Worm (Caenorhabditis elegans) whole organism, L1 larva: ENCODE measurements around the gene C50F4.10.

Experiments
- C04F5.9 ChIP-seq: sonication (generic microtip); optimal IDR thresholded peaks from 2 replicates; lab custom pipeline; 2016; ENCODE audit warnings: missing genetic modification characterization, missing compliant biosample characterization
- C16A3.4 ChIP-seq: fragments of 150-350 bp; optimal IDR thresholded peaks from 2 replicates; lab custom pipeline; 2014; ENCODE audit warnings: missing biosample characterization, missing genetic modification characterization
- F16B12.6 ChIP-seq: fragments of 150-350 bp; optimal IDR thresholded peaks from 2 replicates; lab custom pipeline; 2014; ENCODE audit warnings: missing biosample characterization, missing genetic modification characterization
- Y116A8C.19 ChIP-seq: sonication (generic microtip); optimal IDR thresholded peaks from 2 replicates; lab custom pipeline; 2016; ENCODE audit warnings: missing compliant biosample characterization, missing genetic modification characterization, borderline replicate concordance
- aha-1 ChIP-seq: fragments of 150-350 bp; optimal IDR thresholded peaks from 2 replicates; lab custom pipeline; 2014; ENCODE audit warnings: missing biosample characterization, missing genetic modification characterization
- alr-1 ChIP-seq: fragments of 200-800 bp; sonication (Bioruptor generic); optimal IDR thresholded peaks from 2 replicates; lab custom pipeline; 2018; ENCODE audit warnings: borderline replicate concordance, mild to moderate bottlenecking, missing genetic modification characterization, missing compliant biosample characterization
- ceh-8 ChIP-seq: fragments of 200-800 bp; sonication (Bioruptor generic); optimal IDR thresholded peaks from 2 replicates; lab custom pipeline; 2018; ENCODE audit warnings: mild to moderate bottlenecking, missing genetic modification characterization, moderate library complexity, missing compliant biosample characterization
- ceh-88 ChIP-seq: fragments of 200-800 bp; sonication (Bioruptor generic); IDR thresholded peaks from 2 replicates; pipeline ENCODE4 v1.3.6; 2022; ENCODE audit warnings: missing genetic modification characterization, missing compliant biosample characterization
- ceh-90 ChIP-seq: sonication (generic microtip); optimal IDR thresholded peaks from 2 replicates; lab custom pipeline; 2016; ENCODE audit warnings: missing genetic modification characterization, missing compliant biosample characterization
- ces-1 ChIP-seq: fragments of 150-350 bp; optimal IDR thresholded peaks from 2 replicates; lab custom pipeline; 2014; ENCODE audit warnings: missing biosample characterization, missing genetic modification reagents, missing genetic modification characterization
- dpl-1 ChIP-seq, 3 experiments: fragments of 150-350 bp in 2 of 3; sonication (generic microtip) in 1 of 3; optimal IDR thresholded peaks; 2 replicates each; lab custom pipeline; 2014 to 2017; ENCODE audit warnings: missing biosample characterization in 3 of 3, missing genetic modification characterization in 3 of 3, missing genetic modification reagents in 3 of 3
- egl-13 ChIP-seq: sonication (generic microtip); optimal IDR thresholded peaks from 2 replicates; lab custom pipeline; 2016; ENCODE audit warnings: missing genotype, missing genetic modification reagents, missing genetic modification characterization, missing compliant biosample characterization
- ets-5 ChIP-seq: fragments of 200-800 bp; sonication (Bioruptor generic); IDR thresholded peaks from 2 replicates; pipeline ENCODE4 v1.3.6; 2022; ENCODE audit warnings: missing genetic modification characterization, missing compliant biosample characterization
- fkh-10 ChIP-seq: sonication (generic microtip); optimal IDR thresholded peaks from 2 replicates; lab custom pipeline; 2017; ENCODE audit warnings: missing biosample characterization, missing genetic modification reagents, missing genetic modification characterization
- grh-1 ChIP-seq: fragments of 200-800 bp; sonication (Bioruptor generic); IDR thresholded peaks from 2 replicates; pipeline ENCODE4 v1.3.6; 2022; ENCODE audit warnings: missing genetic modification reagents, missing genetic modification characterization, missing compliant biosample characterization
- hlh-4 ChIP-seq: sonication (generic microtip); optimal IDR thresholded peaks from 2 replicates; lab custom pipeline; 2016; ENCODE audit warnings: mild to moderate bottlenecking, missing genetic modification characterization, missing compliant biosample characterization
- hpl-2 ChIP-seq: fragments of 150-350 bp; optimal IDR thresholded peaks from 2 replicates; lab custom pipeline; 2014; ENCODE audit warnings: missing biosample characterization, missing genetic modification reagents, missing genetic modification characterization
- isw-1 ChIP-seq: fragments of 200-800 bp; sonication (Bioruptor generic); IDR thresholded peaks from 2 replicates; pipeline ENCODE4 v1.3.6; 2022; ENCODE audit warnings: missing genetic modification characterization, missing compliant biosample characterization
- lin-14 ChIP-seq: fragments of 200-800 bp; sonication (Bioruptor generic); optimal IDR thresholded peaks from 2 replicates; lab custom pipeline; 2018; ENCODE audit warnings: mild to moderate bottlenecking, missing genetic modification characterization, moderate library complexity, missing compliant biosample characterization
- lin-15B ChIP-seq: fragments of 150-350 bp; sonication (generic microtip); optimal IDR thresholded peaks from 3 replicates; lab custom pipeline; 2014; ENCODE audit warnings: missing biosample characterization, missing genetic modification characterization
- lin-39 ChIP-seq: fragments of 150-350 bp; optimal IDR thresholded peaks from 2 replicates; lab custom pipeline; 2014; ENCODE audit warnings: missing biosample characterization, missing genetic modification reagents, missing genetic modification characterization
- lir-3 ChIP-seq: sonication (generic microtip); optimal IDR thresholded peaks from 2 replicates; lab custom pipeline; 2016; ENCODE audit warnings: mild to moderate bottlenecking, missing genetic modification characterization, moderate library complexity, missing compliant biosample characterization; ENCODE audit not compliant: poor library complexity
- lsy-2 ChIP-seq, 2 experiments: fragments of 150-350 bp; optimal IDR thresholded peaks; 2 replicates each; lab custom pipeline; 2014; ENCODE audit warnings: missing biosample characterization in 2 of 2, missing genetic modification characterization in 2 of 2
- mab-9 ChIP-seq: fragments of 200-800 bp; sonication (Bioruptor generic); IDR thresholded peaks from 2 replicates; pipeline ENCODE4 v1.3.6; 2022; ENCODE audit warnings: missing genetic modification reagents, missing genetic modification characterization, missing compliant biosample characterization
- mdl-1 ChIP-seq, 2 experiments: fragments of 150-350 bp; optimal IDR thresholded peaks; 2 replicates each; lab custom pipeline; 2014 to 2017; ENCODE audit warnings: missing biosample characterization in 2 of 2, missing genetic modification characterization in 2 of 2, inconsistent platforms in 1 of 2
- mef-2 ChIP-seq: fragments of 150-350 bp; optimal IDR thresholded peaks from 2 replicates; lab custom pipeline; 2014; ENCODE audit warnings: missing biosample characterization, missing genetic modification characterization
- nhr-11 ChIP-seq: fragments of 150-350 bp; optimal IDR thresholded peaks from 2 replicates; lab custom pipeline; 2014; ENCODE audit warnings: missing biosample characterization, missing genetic modification characterization
- nhr-19 ChIP-seq: fragments of 200-800 bp; sonication (Bioruptor generic); conservative IDR thresholded peaks from 2 replicates; pipeline ENCODE4 v1.3.6; 2022; ENCODE audit warnings: missing genetic modification characterization, missing compliant biosample characterization
- nhr-20 ChIP-seq: sonication (generic microtip); optimal IDR thresholded peaks from 2 replicates; lab custom pipeline; 2016; ENCODE audit warnings: mild to moderate bottlenecking, missing genetic modification characterization, missing compliant biosample characterization
- nhr-237 ChIP-seq: fragments of 150-350 bp; optimal IDR thresholded peaks from 2 replicates; lab custom pipeline; 2014; ENCODE audit warnings: missing biosample characterization, missing genetic modification characterization
- nhr-28 ChIP-seq: fragments of 150-350 bp; optimal IDR thresholded peaks from 2 replicates; lab custom pipeline; 2014; ENCODE audit warnings: missing biosample characterization, missing genetic modification characterization
- nhr-71 ChIP-seq: sonication (generic microtip); optimal IDR thresholded peaks from 2 replicates; lab custom pipeline; 2016; ENCODE audit warnings: mild to moderate bottlenecking, missing genetic modification characterization, moderate library complexity, missing compliant biosample characterization
- nhr-76 ChIP-seq: sonication (generic microtip); optimal IDR thresholded peaks from 2 replicates; lab custom pipeline; 2017; ENCODE audit warnings: missing biosample characterization, missing genetic modification characterization
- nhr-77 ChIP-seq: fragments of 150-350 bp; optimal IDR thresholded peaks from 2 replicates; lab custom pipeline; 2014; ENCODE audit warnings: missing biosample characterization, missing genetic modification characterization
- nhr-84 ChIP-seq: sonication (generic microtip); optimal IDR thresholded peaks from 2 replicates; lab custom pipeline; 2017; ENCODE audit warnings: missing biosample characterization, missing genetic modification characterization
- nhr-90 ChIP-seq: sonication (generic microtip); optimal IDR thresholded peaks from 2 replicates; lab custom pipeline; 2016; ENCODE audit warnings: mild to moderate bottlenecking, missing genetic modification characterization, missing compliant biosample characterization; ENCODE audit not compliant: poor library complexity
- pag-3 ChIP-seq: sonication (generic microtip); optimal IDR thresholded peaks from 2 replicates; lab custom pipeline; 2017; ENCODE audit warnings: missing genetic modification characterization, mild to moderate bottlenecking, missing compliant biosample characterization, antibody characterized with exemption, borderline replicate concordance; ENCODE audit not compliant: insufficient read depth
- pax-3 ChIP-seq: fragments of 200-800 bp; sonication (Bioruptor generic); optimal IDR thresholded peaks from 2 replicates; lab custom pipeline; 2018; ENCODE audit warnings: mild to moderate bottlenecking, missing genetic modification characterization, moderate library complexity, missing compliant biosample characterization
- pqm-1 ChIP-seq: sonication (generic microtip); optimal IDR thresholded peaks from 3 replicates; lab custom pipeline; 2017; ENCODE audit warnings: missing biosample characterization, missing genetic modification characterization
- rnt-1 ChIP-seq: sonication (generic microtip); optimal IDR thresholded peaks from 2 replicates; lab custom pipeline; 2016; ENCODE audit warnings: mild to moderate bottlenecking, missing genetic modification characterization, moderate library complexity, missing compliant biosample characterization
- skn-1 ChIP-seq: fragments of 150-350 bp; optimal IDR thresholded peaks from 2 replicates; lab custom pipeline; 2014; ENCODE audit warnings: missing biosample characterization, missing genetic modification characterization
- sox-4 ChIP-seq: sonication (generic microtip); optimal IDR thresholded peaks from 2 replicates; lab custom pipeline; 2016; ENCODE audit warnings: missing genetic modification characterization, missing compliant biosample characterization
- sup-37 ChIP-seq: fragments of 200-800 bp; sonication (Bioruptor generic); optimal IDR thresholded peaks from 2 replicates; lab custom pipeline; 2018; ENCODE audit warnings: mild to moderate bottlenecking, missing genetic modification characterization, missing compliant biosample characterization
- swsn-7 ChIP-seq: sonication (generic microtip); optimal IDR thresholded peaks from 2 replicates; lab custom pipeline; 2016; ENCODE audit warnings: missing genetic modification characterization, missing compliant biosample characterization
- unc-86 ChIP-seq: sonication (generic microtip); optimal IDR thresholded peaks from 2 replicates; lab custom pipeline; 2016; ENCODE audit warnings: missing genetic modification characterization, missing compliant biosample characterization
- vab-15 ChIP-seq: sonication (generic microtip); optimal IDR thresholded peaks from 2 replicates; lab custom pipeline; 2017; ENCODE audit warnings: missing genotype, mild to moderate bottlenecking, missing genetic modification characterization, missing compliant biosample characterization
- xbp-1 ChIP-seq: sonication (generic microtip); optimal IDR thresholded peaks from 2 replicates; lab custom pipeline; 2016; ENCODE audit warnings: missing genetic modification characterization, missing compliant biosample characterization
- zag-1 ChIP-seq: fragments of 150-350 bp; optimal IDR thresholded peaks from 2 replicates; lab custom pipeline; 2014; ENCODE audit warnings: missing biosample characterization, missing genetic modification characterization
- zip-4 ChIP-seq: fragments of 200-800 bp; sonication (Bioruptor generic); optimal IDR thresholded peaks from 2 replicates; lab custom pipeline; 2018; ENCODE audit warnings: mild to moderate bottlenecking, missing genetic modification characterization, moderate library complexity, missing compliant biosample characterization
- ztf-4 ChIP-seq: fragments of 150-350 bp; optimal IDR thresholded peaks from 2 replicates; lab custom pipeline; 2014; ENCODE audit warnings: missing biosample characterization, missing genetic modification characterization

C50F4.10 gene

DNA sequence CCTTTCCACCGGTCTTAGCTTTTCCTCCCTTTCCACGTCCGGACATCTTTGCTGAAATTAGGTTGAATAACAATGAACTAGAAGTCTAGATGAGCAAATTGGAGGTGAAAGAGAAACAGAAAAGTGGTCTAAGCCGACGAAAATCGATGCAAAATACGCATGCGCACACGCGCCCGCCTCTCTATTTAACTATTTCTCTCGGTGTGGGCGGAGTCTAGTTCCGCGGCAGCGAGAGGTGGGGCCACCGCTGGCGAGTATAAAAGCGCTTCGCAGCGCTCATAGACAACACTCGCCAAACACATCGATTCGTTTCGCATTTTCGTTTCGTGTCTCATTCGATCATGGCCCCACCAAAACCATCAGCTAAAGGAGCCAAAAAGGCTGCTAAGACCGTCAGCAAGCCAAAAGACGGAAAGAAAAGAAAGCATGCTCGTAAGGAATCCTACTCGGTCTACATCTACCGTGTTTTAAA lies 13.9 kb upstream of the C50F4.10 start, which contains the start of the genes his-35 and his-41 (continued):
- TF ChIP-seq dpl-1 (GFP tag; optimal IDR thresholded peaks at IDR 0.05; lab: Kevin White, UChicago) (peak; percentile 9 to 45 (median 43)), hlh-4 (tag; lab: Kevin White, UChicago) (no peak), nhr-11 (tag; lab: Kevin White, UChicago) (no peak), ces-1 (no peak), ztf-4 (no peak), zip-4 (GFP tag; lab: Kevin White, UChicago) (peak; percentile 42), lin-15B (tag; lab: Kevin White, UChicago) (no peak), ceh-90 (tag; lab: Kevin White, UChicago) (no peak), F16B12.6 (tag; lab: Kevin White, UChicago) (peak; percentile 28), swsn-7 (tag; lab: Kevin White, UChicago) (peak; percentile 74), lin-39 (tag; lab: Kevin White, UChicago) (no peak), C04F5.9 (no peak), mef-2 (tag; lab: Kevin White, UChicago) (no peak), nhr-71 (tag; lab: Kevin White, UChicago) (peak; percentile 83), fkh-10 (GFP tag; lab: Kevin White, UChicago) (peak; percentile 8), mdl-1 (tag; optimal IDR thresholded peaks at IDR 0.05; lab: Kevin White, UChicago) (peak in 1 of 2 experiments; percentile 39), C16A3.4 (no peak), rnt-1 (peak; percentile 42), nhr-20 (peak; percentile 77), nhr-28 (tag; lab: Kevin White, UChicago) (no peak), zag-1 (tag; lab: Kevin White, UChicago) (no peak), nhr-19 (peak; percentile 67), sup-37 (GFP tag; lab: Kevin White, UChicago) (peak; percentile 16), sox-4 (tag; lab: Kevin White, UChicago) (no peak), aha-1 (tag; lab: Kevin White, UChicago) (no peak), unc-86 (tag; lab: Kevin White, UChicago) (peak; percentile 59), hpl-2 (no peak), Y116A8C.19 (tag; lab: Kevin White, UChicago) (no peak), egl-13 (tag; lab: Kevin White, UChicago) (peak; percentile 72), isw-1 (GFP tag; lab: Robert Waterston, UW) (peak; percentile 31; the same call in 1 of the 2 replicates), grh-1 (GFP tag; lab: Robert Waterston, UW) (0 out of 2 replicates have a peak, but pooled peaks have one; percentile 14), ceh-8 (GFP tag; lab: Kevin White, UChicago) (no peak), pqm-1 (tag; lab: Kevin White, UChicago) (no peak), nhr-90 (tag; lab: Kevin White, UChicago) (peak; percentile 45), xbp-1 (tag; lab: Kevin White, UChicago) (peak; percentile 74), nhr-77 (peak; percentile 23)

DNA sequence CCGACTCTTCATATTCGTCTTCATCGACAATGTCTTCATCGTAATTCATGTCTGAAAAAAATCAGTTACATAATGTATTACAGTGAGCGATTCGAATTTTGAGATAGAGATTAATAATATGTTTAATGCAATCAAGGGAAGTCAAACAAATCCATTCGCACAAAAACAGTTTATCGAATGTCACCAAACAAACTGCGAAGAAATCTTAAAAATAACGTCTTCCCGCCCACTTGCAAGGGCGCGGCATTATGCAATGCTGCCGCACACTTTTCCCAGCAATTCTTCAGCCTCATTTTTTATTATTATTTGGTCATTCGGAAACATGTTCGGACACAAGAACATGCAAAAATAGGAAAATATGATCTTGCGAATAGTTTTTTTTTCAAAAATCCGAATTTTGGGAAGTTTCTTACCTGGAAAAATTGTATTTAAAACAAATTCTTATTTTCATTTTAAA lies 12.8 kb upstream of the C50F4.10 start, which contains the start of gene mdf-1:
Gene mdf-1 (minus strand): TSS at position 51 of the 457 bp plus-strand sequence.
- TF ChIP-seq ces-1 (no peak), nhr-84 (tag; lab: Kevin White, UChicago) (no peak), nhr-71 (tag; lab: Kevin White, UChicago) (peak; percentile 80), pax-3 (tag; lab: Kevin White, UChicago) (no peak), Y116A8C.19 (tag; lab: Kevin White, UChicago) (no peak), hpl-2 (no peak), mab-9 (GFP tag; lab: Robert Waterston, UW) (no peak), swsn-7 (tag; lab: Kevin White, UChicago) (peak; percentile 67), alr-1 (tag; lab: Kevin White, UChicago) (no peak), lsy-2 (tag; optimal IDR thresholded peaks at IDR 0.05; lab: Kevin White, UChicago) (peak; percentile 59 to 81), lir-3 (tag; lab: Kevin White, UChicago) (peak; percentile 57), nhr-76 (tag; lab: Kevin White, UChicago) (no peak), xbp-1 (tag; lab: Kevin White, UChicago) (peak; percentile 60), lin-39 (tag; lab: Kevin White, UChicago) (no peak), pag-3 (tag; lab: Kevin White, UChicago) (no peak), nhr-237 (tag; lab: Kevin White, UChicago) (no peak), skn-1 (tag; lab: Kevin White, UChicago) (peak; percentile 67), vab-15 (tag; lab: Kevin White, UChicago) (no peak), nhr-77 (no peak), ets-5 (no peak), sup-37 (GFP tag; lab: Kevin White, UChicago) (no peak), F16B12.6 (tag; lab: Kevin White, UChicago) (peak; percentile 10), ceh-88 (GFP tag; lab: Robert Waterston, UW) (peak; percentile 26; the same call in 1 of the 2 replicates), lin-14 (GFP tag; lab: Kevin White, UChicago) (peak; percentile 77)
